Fruit fly (Drosophila melanogaster): ENCODE measurements around the gene odd.

odd gene

DNA sequence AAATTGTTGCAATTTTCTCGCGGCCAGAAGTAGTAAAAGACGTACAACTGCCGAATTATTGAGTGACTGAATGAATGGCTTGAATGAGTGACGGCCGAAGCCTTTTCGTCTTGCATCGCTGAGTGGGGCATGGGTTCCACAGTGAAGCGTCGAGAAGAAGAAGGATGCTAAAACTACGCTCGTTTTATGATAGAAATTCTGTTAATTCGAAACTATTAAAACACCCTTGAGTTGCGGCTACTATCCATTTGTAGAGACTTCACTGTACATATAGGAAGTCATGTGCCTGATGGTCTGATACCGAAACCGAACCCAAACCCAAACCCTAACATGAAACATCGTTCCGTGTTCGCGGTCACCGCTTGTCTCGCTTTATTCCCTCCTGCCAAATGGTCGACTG, 21.2 kb downstream of the odd start:
- TF ChIP-seq usp (GFP tag; optimal IDR thresholded peaks at IDR 0.05) (no peak), Dll (optimal IDR thresholded peaks at IDR 0.05) (no peak), EcR (GFP tag; optimal IDR thresholded peaks at IDR 0.05) (no peak)

DNA sequence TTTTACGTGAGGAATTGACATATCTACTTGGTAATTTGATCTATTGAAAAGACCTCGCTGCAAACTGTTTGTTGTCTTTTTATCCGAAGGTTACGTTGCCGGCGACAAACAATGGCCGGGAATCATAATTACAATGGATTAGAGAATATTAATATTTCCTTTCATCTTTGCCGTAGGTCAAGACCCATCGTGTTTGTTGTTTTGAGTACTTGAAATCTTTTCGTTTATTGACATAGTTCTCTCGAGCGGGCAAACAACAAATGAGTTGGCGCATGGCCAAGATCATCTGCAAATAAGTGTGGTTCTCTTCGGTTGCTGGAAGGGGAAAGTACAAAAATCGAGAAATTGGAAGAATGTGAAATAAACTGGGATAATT, 22.3 kb downstream of the odd start:
- TF ChIP-seq pan (optimal IDR thresholded peaks at IDR 0.05) (no peak), CG8478 (optimal IDR thresholded peaks at IDR 0.05) (no peak), Dll (optimal IDR thresholded peaks at IDR 0.05) (no peak), usp (GFP tag; optimal IDR thresholded peaks at IDR 0.05) (no peak), EcR (GFP tag; optimal IDR thresholded peaks at IDR 0.05) (no peak), psq (optimal IDR thresholded peaks at IDR 0.05) (no peak)

DNA sequence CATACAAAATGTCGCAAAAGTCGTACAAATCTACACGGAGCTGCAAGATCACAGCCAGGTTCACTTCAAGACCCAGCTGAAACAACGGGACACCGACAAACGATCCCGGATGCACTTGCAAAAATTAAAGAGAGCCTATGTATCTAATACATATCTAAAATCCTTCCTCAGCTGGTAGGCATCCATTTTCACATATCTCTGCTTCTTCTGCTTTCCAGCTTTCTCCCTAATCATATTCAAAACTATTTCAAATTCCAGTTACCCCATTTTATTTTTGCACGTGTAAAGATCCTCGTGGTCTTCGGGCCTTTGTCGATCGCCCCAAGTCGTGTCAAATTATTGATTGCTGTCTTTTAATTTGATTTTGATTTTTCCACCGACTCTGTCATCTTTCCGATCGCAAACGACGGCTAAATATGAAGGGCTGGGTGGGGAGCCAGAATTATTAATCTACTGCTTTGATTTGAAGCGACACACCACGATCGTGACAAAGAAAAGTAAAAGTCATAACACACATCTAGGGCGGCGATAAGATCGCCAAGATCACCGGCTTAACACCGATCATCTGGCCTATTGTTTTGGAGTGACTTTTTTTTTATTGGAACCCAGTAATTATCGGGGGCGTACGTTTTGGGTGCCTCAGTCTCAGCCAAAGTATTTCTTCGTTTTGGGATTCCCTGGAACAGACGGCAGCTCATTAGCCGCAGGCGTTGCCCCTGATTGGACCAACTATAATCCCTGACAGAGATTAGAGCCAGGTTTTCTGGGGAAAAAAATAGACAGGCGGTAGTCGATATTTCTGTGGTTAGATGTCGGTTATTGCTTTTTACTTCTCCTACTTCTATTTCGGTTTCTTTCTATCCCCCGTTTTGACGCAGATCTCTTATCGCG, 22.9 kb downstream of the odd start:
- TF ChIP-seq CG8478 (optimal IDR thresholded peaks at IDR 0.05) (no peak), usp (GFP tag; optimal IDR thresholded peaks at IDR 0.05) (no peak), psq (optimal IDR thresholded peaks at IDR 0.05) (no peak), EcR (GFP tag; optimal IDR thresholded peaks at IDR 0.05) (no peak), Dll (optimal IDR thresholded peaks at IDR 0.05) (no peak), pan (optimal IDR thresholded peaks at IDR 0.05) (no peak)

DNA sequence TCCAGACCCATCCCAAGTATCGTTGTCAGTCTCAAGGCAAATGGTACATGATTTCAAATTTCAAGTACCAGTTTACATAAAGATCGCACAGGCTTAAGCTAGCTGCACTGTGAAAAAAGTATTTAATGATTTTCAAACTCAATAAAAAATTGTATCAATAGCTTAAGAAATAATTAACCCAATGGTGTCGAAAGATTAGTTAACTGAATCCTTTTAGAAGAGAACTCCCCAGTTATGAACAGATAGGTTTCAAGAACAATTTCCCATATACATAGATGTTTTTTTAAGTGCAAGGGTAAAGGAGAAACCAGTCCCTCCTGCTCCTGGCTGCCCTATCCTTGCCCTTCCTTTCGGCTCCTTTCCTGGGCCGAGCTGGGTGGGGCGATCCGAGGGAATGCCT, 23.9 kb downstream of the odd start:
- no peak for TF ChIP-seq psq (optimal IDR thresholded peaks at IDR 0.05)
- no peak for TF ChIP-seq pan (optimal IDR thresholded peaks at IDR 0.05)

DNA sequence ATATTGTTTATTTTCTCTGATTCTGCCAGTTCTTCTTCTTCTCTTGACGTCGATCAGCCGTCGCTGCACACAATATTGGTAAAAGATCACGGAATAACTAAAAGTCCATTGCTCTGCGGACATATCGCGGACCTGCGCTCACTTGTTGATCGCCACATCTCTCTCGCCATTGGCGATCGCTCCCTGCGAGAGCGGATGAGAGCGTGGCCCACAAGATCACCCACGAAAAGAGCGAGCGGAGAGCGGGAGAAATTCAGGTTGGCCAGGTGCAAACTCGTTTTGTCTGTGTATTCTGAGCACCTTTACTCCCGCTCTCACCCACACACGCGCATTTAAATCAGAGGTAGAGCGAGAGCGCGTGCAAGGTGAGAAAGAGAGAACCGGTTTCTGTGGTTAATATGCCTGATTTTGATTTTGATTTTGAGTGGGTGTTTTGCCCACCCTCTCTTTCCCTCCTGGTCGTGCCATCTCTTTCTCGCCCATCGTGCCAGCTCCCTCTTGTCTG, 25.8 kb downstream of the odd start, which contains the start of gene sob:
sob (minus strand) TSS at position 102 of the 505 bp plus-strand sequence.
- TF ChIP-seq usp (GFP tag; optimal IDR thresholded peaks at IDR 0.05) (no peak), CG8478 (optimal IDR thresholded peaks at IDR 0.05) (peak; percentile 55), Dll (optimal IDR thresholded peaks at IDR 0.05) (peak; percentile 100), EcR (GFP tag; optimal IDR thresholded peaks at IDR 0.05) (peak in 1 of 2 experiments; percentile 61)

DNA sequence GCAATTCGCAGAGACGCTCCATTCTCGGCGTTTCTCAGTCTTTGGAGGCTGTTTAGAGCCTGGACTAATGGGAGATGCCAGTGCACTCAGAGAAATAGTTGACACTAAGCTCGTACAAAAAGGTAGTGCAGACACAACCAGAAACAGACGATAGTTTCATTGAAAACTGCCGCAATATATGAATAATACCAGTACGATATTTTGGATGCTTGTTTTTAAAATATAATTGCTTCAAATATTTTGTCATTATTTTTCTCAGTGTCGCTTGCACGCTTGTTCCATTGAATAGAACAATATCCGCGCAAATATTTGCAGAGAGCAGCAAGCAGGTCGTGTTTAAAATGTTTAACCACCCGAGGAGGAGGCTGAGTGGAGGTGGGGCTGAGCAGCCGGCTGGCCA, 30.0 kb downstream of the odd start:
- TF ChIP-seq usp (GFP tag; optimal IDR thresholded peaks at IDR 0.05) (no peak), EcR (GFP tag; optimal IDR thresholded peaks at IDR 0.05) (no peak), Dll (optimal IDR thresholded peaks at IDR 0.05) (no peak), pan (optimal IDR thresholded peaks at IDR 0.05) (no peak), psq (optimal IDR thresholded peaks at IDR 0.05) (no peak), CG8478 (optimal IDR thresholded peaks at IDR 0.05) (no peak)

DNA sequence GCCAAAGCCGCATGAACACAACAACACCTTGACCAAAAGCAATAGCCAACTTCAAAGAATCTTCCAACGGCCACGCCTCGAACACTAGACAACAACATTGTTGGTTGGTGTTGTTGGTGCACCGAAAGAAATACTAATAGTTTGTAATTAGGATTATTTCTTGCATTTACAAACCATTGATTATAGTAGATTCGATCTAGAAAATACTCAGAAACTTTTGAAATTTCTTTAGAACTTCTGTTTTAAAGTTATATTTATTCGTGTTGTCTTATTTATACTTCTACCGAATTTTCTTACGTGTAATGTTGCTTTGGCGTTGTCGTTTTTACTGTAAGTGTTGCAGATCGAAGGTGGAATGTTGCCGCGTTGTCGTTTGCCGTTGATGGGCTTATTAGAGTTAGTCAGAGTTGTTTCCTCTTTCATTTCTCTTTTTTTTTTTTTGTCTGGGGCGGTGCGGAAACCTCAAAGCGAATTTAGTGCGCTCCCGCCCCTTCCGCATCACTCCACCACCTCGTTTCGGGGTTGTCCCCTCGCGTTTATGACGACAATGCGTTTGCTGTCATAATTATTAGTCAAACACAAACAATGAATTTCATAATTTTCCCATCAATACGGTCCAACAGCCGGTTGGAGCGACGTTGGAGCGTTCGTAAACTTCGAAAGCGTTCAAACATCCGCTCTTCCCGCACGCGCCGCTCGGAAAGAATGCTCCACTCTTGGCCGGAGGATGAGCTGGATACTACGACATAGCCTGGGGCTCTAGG, 30.7 kb downstream of the odd start, which contains the start of gene CG43815:
CG43815 (plus strand) TSS at position 532 of the 764 bp plus-strand sequence.
- TF ChIP-seq psq (optimal IDR thresholded peaks at IDR 0.05) = no peak

DNA sequence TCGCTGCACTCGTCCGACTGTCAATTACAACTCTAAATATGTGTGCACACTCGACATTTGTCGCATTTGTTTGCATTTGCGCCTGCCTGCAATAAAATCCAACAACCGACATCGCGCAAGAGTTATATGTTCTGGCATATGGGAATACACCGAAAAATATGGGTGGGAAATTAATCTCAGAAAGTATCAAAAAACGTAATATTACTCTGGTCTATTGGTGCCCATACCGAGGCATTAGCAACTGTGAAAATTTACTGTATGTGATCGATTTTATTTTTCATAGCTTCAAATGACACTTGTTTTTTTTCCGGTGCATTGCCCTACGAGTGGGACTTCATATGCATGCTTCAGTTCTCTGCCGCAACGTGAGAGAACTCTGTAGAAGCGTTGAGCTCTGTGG, 32.6 kb downstream of the odd start:
- no peak for TF ChIP-seq psq (optimal IDR thresholded peaks at IDR 0.05)
- no peak for TF ChIP-seq CG8478 (optimal IDR thresholded peaks at IDR 0.05)
- TF ChIP-seq EcR (GFP tag; optimal IDR thresholded peaks at IDR 0.05) = no peak
- TF ChIP-seq pan (optimal IDR thresholded peaks at IDR 0.05) = no peak
- no peak for TF ChIP-seq Dll (optimal IDR thresholded peaks at IDR 0.05)

DNA sequence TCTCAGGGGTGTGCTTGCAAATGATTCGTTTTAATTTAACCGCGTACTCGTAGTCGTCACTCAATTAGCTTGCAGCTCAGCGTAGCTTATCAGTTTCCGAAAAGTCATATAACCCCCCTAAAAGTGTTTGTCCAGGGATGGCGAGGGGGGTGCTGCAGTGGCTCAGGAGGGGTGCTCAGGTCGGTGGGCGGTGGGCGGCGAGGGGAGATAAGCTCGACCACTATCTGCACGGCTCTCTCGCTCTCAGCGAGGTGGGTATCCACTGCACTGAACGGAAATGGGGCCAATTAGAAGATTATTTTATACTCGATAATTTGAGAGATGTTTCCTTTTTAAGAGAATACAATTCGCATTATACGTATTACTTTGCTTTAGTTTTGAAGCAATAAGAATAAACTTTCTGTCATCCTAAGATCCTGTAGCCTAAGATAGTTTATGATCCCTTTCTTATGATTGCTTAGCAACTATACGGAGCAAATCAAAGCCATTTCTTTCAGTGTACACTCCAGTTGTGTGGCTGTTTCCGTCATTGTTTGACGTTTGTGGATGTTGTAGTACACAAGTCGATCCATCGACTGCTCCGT, 33.3 kb downstream of the odd start:
- TF ChIP-seq usp (GFP tag; optimal IDR thresholded peaks at IDR 0.05) = no peak
- TF ChIP-seq EcR (GFP tag; optimal IDR thresholded peaks at IDR 0.05) = no peak
- no peak for TF ChIP-seq pan (optimal IDR thresholded peaks at IDR 0.05)

DNA sequence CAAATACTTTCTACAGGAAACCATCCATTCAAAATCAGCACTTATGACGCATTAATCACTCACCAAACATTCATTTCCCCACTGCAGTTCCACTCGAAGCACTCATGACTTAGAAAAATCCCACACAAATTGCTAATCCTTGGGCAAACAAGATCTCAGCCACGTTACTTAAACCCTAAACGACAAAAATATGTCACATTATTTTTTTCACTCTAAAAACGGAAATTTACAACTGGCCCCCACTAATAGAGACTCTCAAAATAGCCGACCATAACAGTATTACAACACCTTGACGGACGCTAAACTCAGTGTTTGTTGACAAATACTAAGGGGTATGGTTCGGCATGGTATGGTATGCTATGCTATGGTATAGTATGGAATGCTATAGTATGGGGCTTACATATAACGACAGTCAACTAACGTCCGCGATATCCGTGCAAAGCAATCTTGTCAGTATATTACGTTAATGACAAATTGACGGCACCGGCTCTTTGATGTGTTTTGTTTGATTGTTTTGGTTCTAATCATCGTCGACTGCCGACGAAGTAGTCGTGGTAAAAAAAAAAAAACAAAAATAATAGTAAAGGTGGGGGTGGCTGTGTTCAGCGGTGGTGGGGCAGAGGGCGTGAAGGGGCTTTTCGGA, 33.9 kb downstream of the odd start:
- TF ChIP-seq pan (optimal IDR thresholded peaks at IDR 0.05) = no peak
- no peak for TF ChIP-seq CG8478 (optimal IDR thresholded peaks at IDR 0.05)
- TF ChIP-seq usp (GFP tag; optimal IDR thresholded peaks at IDR 0.05) = no peak
- no peak for TF ChIP-seq Dll (optimal IDR thresholded peaks at IDR 0.05)
- no peak for TF ChIP-seq EcR (GFP tag; optimal IDR thresholded peaks at IDR 0.05)
- no peak for TF ChIP-seq psq (optimal IDR thresholded peaks at IDR 0.05)

DNA sequence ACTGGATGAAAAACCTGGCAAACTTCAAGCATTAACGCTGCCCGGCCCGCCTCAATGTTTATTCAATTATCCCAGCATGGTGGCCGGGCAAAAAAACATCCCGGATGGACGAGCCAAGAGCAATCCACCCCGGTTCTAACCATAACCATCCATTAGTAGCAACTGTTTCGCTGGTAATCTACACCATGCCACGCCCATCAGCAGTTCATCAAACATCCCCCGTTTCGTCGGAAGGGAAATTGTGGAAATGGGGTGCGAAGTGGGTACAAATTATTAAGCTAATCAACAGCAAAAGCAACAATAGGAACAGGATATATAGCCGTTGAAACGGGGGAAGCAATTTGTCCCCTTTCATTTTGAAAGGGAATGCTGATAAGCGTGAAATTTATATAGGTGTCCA, 35.1 kb downstream of the odd start:
- TF ChIP-seq usp (GFP tag; optimal IDR thresholded peaks at IDR 0.05) = no peak
- no peak for TF ChIP-seq psq (optimal IDR thresholded peaks at IDR 0.05)
- no peak for TF ChIP-seq CG8478 (optimal IDR thresholded peaks at IDR 0.05)
- TF ChIP-seq EcR (GFP tag; optimal IDR thresholded peaks at IDR 0.05) = no peak
- no peak for TF ChIP-seq pan (optimal IDR thresholded peaks at IDR 0.05)
- no peak for TF ChIP-seq Dll (optimal IDR thresholded peaks at IDR 0.05)

DNA sequence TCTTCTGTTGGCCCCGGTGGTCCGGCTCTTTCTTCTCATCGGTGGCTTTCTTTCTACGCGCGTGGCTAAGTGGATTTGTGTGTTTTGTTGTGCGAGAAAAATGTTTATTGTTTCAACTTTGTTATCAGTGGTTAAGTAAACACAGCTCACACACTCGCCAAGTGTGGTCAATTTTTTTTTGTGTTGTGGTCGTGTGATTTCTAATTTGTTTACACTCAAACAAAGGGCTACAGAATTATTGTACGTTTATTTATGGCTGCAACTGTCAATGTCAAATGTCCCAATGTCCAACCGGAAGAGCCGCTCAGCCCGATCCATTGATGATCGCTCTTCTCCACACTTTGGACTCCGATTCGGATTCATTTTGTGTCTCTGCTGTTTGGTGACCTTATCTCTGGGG, 36.0 kb downstream of the odd start:
- no peak for TF ChIP-seq usp (GFP tag; optimal IDR thresholded peaks at IDR 0.05)
- TF ChIP-seq psq (optimal IDR thresholded peaks at IDR 0.05) = no peak
- TF ChIP-seq EcR (GFP tag; optimal IDR thresholded peaks at IDR 0.05) = no peak
- no peak for TF ChIP-seq Dll (optimal IDR thresholded peaks at IDR 0.05)
- TF ChIP-seq pan (optimal IDR thresholded peaks at IDR 0.05) = no peak
- TF ChIP-seq CG8478 (optimal IDR thresholded peaks at IDR 0.05) = no peak
